In genomic region chr2L:8691292-8691975, dm6 we compare ENCODE assay signal across 2 fruit fly cellular contexts.
TF ChIP-seq lines count a peak whose summit lies in the region.

No protein-coding gene starts in this region.

TF ChIP-seq in whole organism, embryonic, 481 proteins besides CTCF, POLR2A, EP300 and RAD21 (continued from another document and continues in another):
- TF ChIP-seq CG8290 (GFP tag; optimal IDR thresholded peaks at IDR 0.05; lab: Kevin White, UChicago): peak; percentile 58
- peak; percentile 28 to 47 for TF ChIP-seq CG8290 (tag; optimal IDR thresholded peaks at IDR 0.05; lab: Kevin White, UChicago)
- TF ChIP-seq Sin3A (optimal IDR thresholded peaks at IDR 0.05; lab: Kevin White, UChicago): no peak
- TF ChIP-seq ttk (GFP tag; IDR thresholded peaks at IDR 0.05; lab: Robert Waterston, UW): peak; percentile 63
- peak; percentile 84 for TF ChIP-seq HHEX (GFP tag; optimal IDR thresholded peaks at IDR 0.05; lab: Kevin White, UChicago)
- TF ChIP-seq p53 (GFP tag; optimal IDR thresholded peaks at IDR 0.05; lab: Kevin White, UChicago): no peak
- peak; percentile 83 for TF ChIP-seq Six4 (GFP tag; optimal IDR thresholded peaks at IDR 0.05; lab: Kevin White, UChicago)
- peak; percentile 12 for TF ChIP-seq CG10565 (GFP tag; optimal IDR thresholded peaks at IDR 0.05; lab: Kevin White, UChicago)
- TF ChIP-seq CG8089 (GFP tag; optimal IDR thresholded peaks at IDR 0.05; lab: Kevin White, UChicago): peak; percentile 1
- peak; percentile 65 for TF ChIP-seq trh (GFP tag; optimal IDR thresholded peaks at IDR 0.05; lab: Kevin White, UChicago)
- TF ChIP-seq Adf1 (GFP tag; IDR thresholded peaks at IDR 0.05; lab: Robert Waterston, UW): peak; percentile 19; the same call in 1 of the 2 replicates
- 0 out of 4 replicates have a peak, but pooled peaks have one; percentile 29 for TF ChIP-seq Dll (GFP tag; IDR thresholded peaks at IDR 0.05; lab: Robert Waterston, UW; ENCODE audit: partially characterized antibody)
- peak; percentile 89 for TF ChIP-seq org-1 (GFP tag; optimal IDR thresholded peaks at IDR 0.05; lab: Kevin White, UChicago)
- peak; percentile 44 for TF ChIP-seq psq (GFP tag; optimal IDR thresholded peaks at IDR 0.05; lab: Kevin White, UChicago)
- TF ChIP-seq CG11560 (tag; IDR thresholded peaks at IDR 0.05; lab: Robert Waterston, UW): peak; percentile 66; the same call in 1 of the 3 replicates
- peak; percentile 33 for TF ChIP-seq pnt (GFP tag; optimal IDR thresholded peaks at IDR 0.05; lab: Kevin White, UChicago)
- TF ChIP-seq CG42726 (GFP tag; IDR thresholded peaks at IDR 0.05; lab: Robert Waterston, UW; ENCODE audit: partially characterized antibody): no peak
- TF ChIP-seq CG2129 (GFP tag; IDR thresholded peaks at IDR 0.05; lab: Robert Waterston, UW; ENCODE audit: partially characterized antibody): no peak
- peak; percentile 85 for TF ChIP-seq CG6854 (GFP tag; optimal IDR thresholded peaks at IDR 0.05; lab: Kevin White, UChicago)
- TF ChIP-seq dati (GFP tag; IDR thresholded peaks at IDR 0.05; lab: Robert Waterston, UW): no peak
- peak; percentile 66 for TF ChIP-seq Ets65A (GFP tag; lab: Kevin White, UChicago)
- TF ChIP-seq gsb (GFP tag; IDR thresholded peaks at IDR 0.05; lab: Robert Waterston, UW): peak; percentile 72
- TF ChIP-seq Atf6 (GFP tag; IDR thresholded peaks at IDR 0.05; lab: Robert Waterston, UW): peak; percentile 75
- peak; percentile 58; the same call in 1 of the 2 replicates for TF ChIP-seq klu (GFP tag; IDR thresholded peaks at IDR 0.05; lab: Robert Waterston, UW)
- TF ChIP-seq yki (optimal IDR thresholded peaks at IDR 0.05; lab: Kevin White, UChicago): no peak
- TF ChIP-seq esg (GFP tag; conservative IDR thresholded peaks at IDR 0.05; lab: Robert Waterston, UW): peak; percentile 69; the same call in 1 of the 2 replicates
- peak; percentile 96 for TF ChIP-seq CG31441 (GFP tag; IDR thresholded peaks at IDR 0.05; lab: Robert Waterston, UW)
- peak; percentile 51 for TF ChIP-seq Sry-β (GFP tag; optimal IDR thresholded peaks at IDR 0.05; lab: Kevin White, UChicago)
- TF ChIP-seq ac (GFP tag; optimal IDR thresholded peaks at IDR 0.05; lab: Kevin White, UChicago): peak; percentile 21
- peak; percentile 4 for TF ChIP-seq peb (GFP tag; IDR thresholded peaks at IDR 0.05; lab: Robert Waterston, UW)
- no peak for TF ChIP-seq sc (optimal IDR thresholded peaks at IDR 0.05; lab: Kevin White, UChicago)
- TF ChIP-seq sc (GFP tag; optimal IDR thresholded peaks at IDR 0.05; lab: Kevin White, UChicago): peak; percentile 84
- no peak for TF ChIP-seq CG16779 (GFP tag; IDR thresholded peaks at IDR 0.05; lab: Robert Waterston, UW)
- TF ChIP-seq hbn (GFP tag; IDR thresholded peaks at IDR 0.05; lab: Robert Waterston, UW; ENCODE audit: partially characterized antibody): no peak
- peak; percentile 94 for TF ChIP-seq CG13424 (tag; optimal IDR thresholded peaks at IDR 0.05; lab: Kevin White, UChicago)
- peak; percentile 91 for TF ChIP-seq Meics (GFP tag; optimal IDR thresholded peaks at IDR 0.05; lab: Kevin White, UChicago)
- TF ChIP-seq H2.0 (GFP tag; IDR thresholded peaks at IDR 0.05; lab: Robert Waterston, UW): peak; percentile 52
- peak; percentile 63; the same call in 1 of the 2 replicates for TF ChIP-seq CG7372 (GFP tag; IDR thresholded peaks at IDR 0.05; lab: Robert Waterston, UW)
- peak; percentile 89 for TF ChIP-seq CG8388 (GFP tag; optimal IDR thresholded peaks at IDR 0.05; lab: Kevin White, UChicago)
- TF ChIP-seq bsh (GFP tag; optimal IDR thresholded peaks at IDR 0.05; lab: Kevin White, UChicago): peak; percentile 88
- peak; percentile 98 for TF ChIP-seq CG17361 (GFP tag; IDR thresholded peaks at IDR 0.05; lab: Robert Waterston, UW)
- peak; percentile 96 for TF ChIP-seq CoRest (tag; optimal IDR thresholded peaks at IDR 0.05; lab: Kevin White, UChicago)
- peak; percentile 35 for TF ChIP-seq fu2 (GFP tag; optimal IDR thresholded peaks at IDR 0.05; lab: Kevin White, UChicago)
- peak; percentile 60 for TF ChIP-seq zfh1 (GFP tag; IDR thresholded peaks at IDR 0.05; lab: Robert Waterston, UW)
- TF ChIP-seq ATbp (GFP tag; optimal IDR thresholded peaks at IDR 0.05; lab: Kevin White, UChicago): peak; percentile 78
- peak; percentile 78 for TF ChIP-seq CG10654 (GFP tag; optimal IDR thresholded peaks at IDR 0.05; lab: Kevin White, UChicago)
- TF ChIP-seq amos (GFP tag; IDR thresholded peaks at IDR 0.05; lab: Robert Waterston, UW; ENCODE audit: partially characterized antibody): no peak
- TF ChIP-seq mam (GFP tag; optimal IDR thresholded peaks at IDR 0.05; lab: Kevin White, UChicago): peak; percentile 55
- TF ChIP-seq chn (GFP tag; optimal IDR thresholded peaks at IDR 0.05; lab: Kevin White, UChicago): peak; percentile 18
- TF ChIP-seq Elba2 (GFP tag; optimal IDR thresholded peaks at IDR 0.05; lab: Kevin White, UChicago): no peak
- peak; percentile 38 for TF ChIP-seq ro (GFP tag; IDR thresholded peaks at IDR 0.05; lab: Robert Waterston, UW)
- no peak for TF ChIP-seq sim (GFP tag; IDR thresholded peaks at IDR 0.05; lab: Robert Waterston, UW)
- peak; percentile 80 for TF ChIP-seq cwo (GFP tag; optimal IDR thresholded peaks at IDR 0.05; lab: Kevin White, UChicago)
- peak; percentile 32; the same call in 1 of the 2 replicates for TF ChIP-seq CG6272 (GFP tag; IDR thresholded peaks at IDR 0.05; lab: Robert Waterston, UW)
- TF ChIP-seq Antp (GFP tag; optimal IDR thresholded peaks at IDR 0.05; lab: Kevin White, UChicago): peak; percentile 31
- no peak for TF ChIP-seq hkb (optimal IDR thresholded peaks at IDR 0.05; lab: Kevin White, UChicago)
- TF ChIP-seq hkb (GFP tag; IDR thresholded peaks at IDR 0.05; lab: Robert Waterston, UW): peak; percentile 77
- TF ChIP-seq Max (GFP tag; optimal IDR thresholded peaks at IDR 0.05; lab: Kevin White, UChicago): peak; percentile 75
- TF ChIP-seq dysf (GFP tag; IDR thresholded peaks at IDR 0.05; lab: Robert Waterston, UW): peak; percentile 84
- TF ChIP-seq vfl (GFP tag; optimal IDR thresholded peaks at IDR 0.05; lab: Kevin White, UChicago): no peak
- TF ChIP-seq CG7357 (GFP tag; IDR thresholded peaks at IDR 0.05; lab: Robert Waterston, UW): peak; percentile 72; the same call in 2 of the 3 replicates
- no peak for TF ChIP-seq CG1792 (GFP tag; optimal IDR thresholded peaks at IDR 0.05; lab: Kevin White, UChicago)
- TF ChIP-seq lab (GFP tag; optimal IDR thresholded peaks at IDR 0.05; lab: Kevin White, UChicago): peak; percentile 78
- TF ChIP-seq CG33213 (GFP tag; optimal IDR thresholded peaks at IDR 0.05; lab: Kevin White, UChicago): peak; percentile 53
- TF ChIP-seq Lpt (GFP tag; optimal IDR thresholded peaks at IDR 0.05; lab: Kevin White, UChicago): no peak

TF ChIP-seq in whole organism, prepupa, 60 proteins besides CTCF, POLR2A, EP300 and RAD21 (continued from another document):
- TF ChIP-seq CG11902 (GFP tag; optimal IDR thresholded peaks at IDR 0.05; lab: Kevin White, UChicago) (peak; percentile 81), CG6163 (GFP tag; IDR thresholded peaks at IDR 0.05; lab: Robert Waterston, UW) (peak; percentile 66; the same call in 2 of the 3 replicates), CG15336 (GFP tag; IDR thresholded peaks at IDR 0.05; lab: Robert Waterston, UW) (peak; percentile 82), CG3032 (tag; optimal IDR thresholded peaks at IDR 0.05; lab: Kevin White, UChicago) (peak; percentile 91), Eip75B (GFP tag; optimal IDR thresholded peaks at IDR 0.05; lab: Kevin White, UChicago) (peak; percentile 87), fd59A (GFP tag; optimal IDR thresholded peaks at IDR 0.05; lab: Kevin White, UChicago) (peak; percentile 88), fd85E (GFP tag; optimal IDR thresholded peaks at IDR 0.05; lab: Kevin White, UChicago) (peak; percentile 59), CG11762 (GFP tag; optimal IDR thresholded peaks at IDR 0.05; lab: Kevin White, UChicago; ENCODE audit: insufficient read depth) (peak; percentile 89)
